Worm (Caenorhabditis elegans): Measurements from ENCODE around the gene odr-1.
A peak's percentile ranks its signal among the peaks of the same experiment; 100 is the strongest.

odr-1 gene

DNA sequence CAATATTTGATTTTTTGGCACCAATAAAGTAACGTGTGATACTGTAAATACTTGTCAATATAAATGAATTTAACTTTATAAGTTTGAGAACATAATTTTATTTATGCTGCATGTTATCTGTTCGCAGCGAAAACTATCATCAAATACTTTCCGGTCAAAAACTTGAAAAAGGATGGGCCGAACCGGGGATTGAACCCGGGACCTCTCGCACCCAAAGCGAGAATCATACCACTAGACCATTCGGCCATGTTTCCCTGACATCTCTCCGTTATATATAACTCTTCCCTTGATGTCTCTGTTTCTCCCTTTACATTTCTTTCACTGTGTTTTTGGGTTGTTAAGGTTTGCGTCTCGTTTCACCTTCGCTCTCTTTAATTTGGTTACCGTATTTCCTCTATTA lies 39.0 kb downstream of the odr-1 start:
- peak; percentile 40 for TF ChIP-seq lsy-12 (tag; optimal IDR thresholded peaks at IDR 0.05)
- no peak for TF ChIP-seq nhr-28 (tag; optimal IDR thresholded peaks at IDR 0.05)
- peak; percentile 23 for TF ChIP-seq jun-1 (tag; optimal IDR thresholded peaks at IDR 0.05)
- no peak for TF ChIP-seq unc-39 (tag; optimal IDR thresholded peaks at IDR 0.05)
- TF ChIP-seq nhr-43 (tag; optimal IDR thresholded peaks at IDR 0.05; ENCODE audit: poor library complexity, severe bottlenecking), result peak; percentile 77
- TF ChIP-seq ceh-9 (tag; optimal IDR thresholded peaks at IDR 0.05), result no peak
- TF ChIP-seq nhr-25 (tag; optimal IDR thresholded peaks at IDR 0.05), result peak; percentile 32
- TF ChIP-seq R02D3.7 (tag; optimal IDR thresholded peaks at IDR 0.05), result no peak
- no peak for TF ChIP-seq mml-1 (tag; optimal IDR thresholded peaks at IDR 0.05)
- no peak for TF ChIP-seq elt-1 (tag; optimal IDR thresholded peaks at IDR 0.05)
- no peak for TF ChIP-seq nhr-67 (tag; optimal IDR thresholded peaks at IDR 0.05)
- TF ChIP-seq nhr-12 (tag; optimal IDR thresholded peaks at IDR 0.05), result no peak
- peak; percentile 20 for TF ChIP-seq nfya-1 (tag; optimal IDR thresholded peaks at IDR 0.05; ENCODE audit: insufficient read depth)
- TF ChIP-seq mdl-1 (tag; optimal IDR thresholded peaks at IDR 0.05), result no peak
- TF ChIP-seq fkh-2 (tag; optimal IDR thresholded peaks at IDR 0.05), result no peak
- TF ChIP-seq ceh-28 (tag; optimal IDR thresholded peaks at IDR 0.05), result no peak
- no peak for TF ChIP-seq unc-62 (GFP tag; optimal IDR thresholded peaks at IDR 0.05)
- TF ChIP-seq elt-2 (tag; optimal IDR thresholded peaks at IDR 0.05), result peak; percentile 29
- no peak for TF ChIP-seq fkh-10 (GFP tag; optimal IDR thresholded peaks at IDR 0.05)
- no peak for TF ChIP-seq ama-1 (optimal IDR thresholded peaks at IDR 0.05)
- no peak for TF ChIP-seq aly-2 (tag; optimal IDR thresholded peaks at IDR 0.05)
- no peak for TF ChIP-seq egl-5 (tag; optimal IDR thresholded peaks at IDR 0.05)
- TF ChIP-seq hmg-11 (tag; optimal IDR thresholded peaks at IDR 0.05), result peak; percentile 81
- no peak for TF ChIP-seq lin-15B (tag; optimal IDR thresholded peaks at IDR 0.05)
- peak; percentile 13 for TF ChIP-seq pha-4 (tag; optimal IDR thresholded peaks at IDR 0.05)
- TF ChIP-seq ztf-4 (tag; optimal IDR thresholded peaks at IDR 0.05), result no peak
- no peak for TF ChIP-seq nhr-76 (tag; optimal IDR thresholded peaks at IDR 0.05)
- no peak for TF ChIP-seq ZK546.5 (tag; optimal IDR thresholded peaks at IDR 0.05)
- no peak for TF ChIP-seq fos-1 (tag; optimal IDR thresholded peaks at IDR 0.05)
- TF ChIP-seq nhr-23 (tag; optimal IDR thresholded peaks at IDR 0.05), result no peak
- peak; percentile 27 for TF ChIP-seq ceh-82 (tag; optimal IDR thresholded peaks at IDR 0.05)
- no peak for TF ChIP-seq eor-1 (tag; optimal IDR thresholded peaks at IDR 0.05)
- TF ChIP-seq daf-12 (tag; optimal IDR thresholded peaks at IDR 0.05), result no peak
- no peak for TF ChIP-seq sea-2 (GFP tag; optimal IDR thresholded peaks at IDR 0.05)
- TF ChIP-seq lin-39 (tag; optimal IDR thresholded peaks at IDR 0.05), result peak; percentile 22
- TF ChIP-seq skn-1 (tag; optimal IDR thresholded peaks at IDR 0.05), result no peak
- TF ChIP-seq nhr-77 (tag; optimal IDR thresholded peaks at IDR 0.05), result no peak
- TF ChIP-seq nhr-11 (tag; optimal IDR thresholded peaks at IDR 0.05), result no peak
- TF ChIP-seq egl-27 (tag; optimal IDR thresholded peaks at IDR 0.05), result peak; percentile 5
- TF ChIP-seq elt-3 (tag; optimal IDR thresholded peaks at IDR 0.05), result no peak
- TF ChIP-seq zag-1 (tag; optimal IDR thresholded peaks at IDR 0.05), result no peak
- TF ChIP-seq tbx-2 (tag; optimal IDR thresholded peaks at IDR 0.05), result peak; percentile 44
- TF ChIP-seq nhr-237 (tag; optimal IDR thresholded peaks at IDR 0.05), result no peak
- peak; percentile 17 for TF ChIP-seq pqm-1 (tag; optimal IDR thresholded peaks at IDR 0.05)
- peak; percentile 26 for TF ChIP-seq snpc-4 (tag; optimal IDR thresholded peaks at IDR 0.05)
- TF ChIP-seq ztf-11 (tag; optimal IDR thresholded peaks at IDR 0.05), result no peak
- TF ChIP-seq ceh-16 (tag; optimal IDR thresholded peaks at IDR 0.05), result no peak

DNA sequence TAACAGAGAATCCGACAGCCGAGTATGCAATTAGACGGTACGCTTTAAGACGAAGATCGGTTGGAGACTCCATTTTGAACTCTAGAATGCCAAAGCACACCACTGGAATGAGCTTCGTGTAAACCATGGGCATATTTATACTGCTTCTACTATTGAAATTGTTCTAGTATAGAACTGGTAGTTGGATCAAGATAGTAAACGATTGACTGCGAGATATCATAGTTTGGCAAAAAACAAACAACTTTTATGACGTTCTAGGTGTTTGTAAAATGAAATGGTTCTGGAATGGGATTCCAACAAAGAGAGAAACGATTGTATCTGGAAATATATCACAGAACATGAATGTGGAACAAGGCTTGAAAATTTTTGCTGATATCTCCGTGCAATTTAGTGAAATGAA lies 39.8 kb downstream of the odr-1 start, which contains the start of gene col-185:
Gene col-185 (minus strand): TSS at position 101 of the 400 bp plus-strand sequence.
- TF ChIP-seq tbx-2 (tag; optimal IDR thresholded peaks at IDR 0.05), result no peak
- no peak for TF ChIP-seq jun-1 (tag; optimal IDR thresholded peaks at IDR 0.05)
- TF ChIP-seq pha-4 (tag; optimal IDR thresholded peaks at IDR 0.05), result no peak
- no peak for TF ChIP-seq lin-15B (tag; optimal IDR thresholded peaks at IDR 0.05)
- TF ChIP-seq nhr-11 (tag; optimal IDR thresholded peaks at IDR 0.05), result no peak
- no peak for TF ChIP-seq mml-1 (tag; optimal IDR thresholded peaks at IDR 0.05)
- TF ChIP-seq ama-1 (optimal IDR thresholded peaks at IDR 0.05), result no peak
- TF ChIP-seq pqm-1 (tag; optimal IDR thresholded peaks at IDR 0.05), result no peak
- no peak for TF ChIP-seq egl-5 (tag; optimal IDR thresholded peaks at IDR 0.05)
- TF ChIP-seq ceh-28 (tag; optimal IDR thresholded peaks at IDR 0.05), result no peak
- no peak for TF ChIP-seq unc-62 (GFP tag; optimal IDR thresholded peaks at IDR 0.05)

All from whole organism, L3 larva.